Worm (Caenorhabditis elegans) whole organism, L2 larva: ENCODE measurements around the gene ttr-25.
A peak's percentile ranks its signal among the peaks of the same experiment; 100 is the strongest.

Source experiments
- C34F6.9 ChIP-seq: fragments of 150-350 bp; optimal IDR thresholded peaks from 2 replicates; lab custom pipeline; 2014; ENCODE audit warnings: missing biosample characterization, missing genetic modification characterization
- F13H6.1 ChIP-seq: sonication (generic microtip); optimal IDR thresholded peaks from 2 replicates; lab custom pipeline; 2016; ENCODE audit warnings: missing genetic modification characterization, missing compliant biosample characterization
- R02D3.7 ChIP-seq: fragments of 150-350 bp; optimal IDR thresholded peaks from 2 replicates; lab custom pipeline; 2014; ENCODE audit warnings: missing biosample characterization, missing genetic modification characterization
- Y55F3AM.14 ChIP-seq: fragments of 200-800 bp; sonication (Bioruptor generic); optimal IDR thresholded peaks from 2 replicates; lab custom pipeline; 2018; ENCODE audit warnings: mild to moderate bottlenecking, missing genetic modification characterization, missing compliant biosample characterization
- ZK546.5 ChIP-seq: sonication (generic microtip); optimal IDR thresholded peaks from 2 replicates; lab custom pipeline; 2017; ENCODE audit warnings: missing biosample characterization, missing genetic modification characterization
- alr-1 ChIP-seq: fragments of 150-350 bp; optimal IDR thresholded peaks from 2 replicates; lab custom pipeline; 2014; ENCODE audit warnings: missing biosample characterization, missing genetic modification characterization
- aly-2 ChIP-seq: fragments of 150-350 bp; optimal IDR thresholded peaks from 2 replicates; lab custom pipeline; 2014; ENCODE audit warnings: missing biosample characterization, missing genetic modification characterization
- blmp-1 ChIP-seq: sonication (generic microtip); optimal IDR thresholded peaks from 2 replicates; lab custom pipeline; 2017; ENCODE audit warnings: missing genetic modification characterization, mild to moderate bottlenecking, missing compliant biosample characterization, antibody characterized with exemption, moderate library complexity; ENCODE audit not compliant: insufficient read depth
- ceh-16 ChIP-seq: fragments of 150-350 bp; optimal IDR thresholded peaks from 2 replicates; lab custom pipeline; 2014; ENCODE audit warnings: missing biosample characterization, missing genetic modification characterization
- ceh-82 ChIP-seq: fragments of 150-350 bp; optimal IDR thresholded peaks from 2 replicates; lab custom pipeline; 2014; ENCODE audit warnings: missing biosample characterization, missing genetic modification characterization
- crh-2 ChIP-seq: sonication (generic microtip); optimal IDR thresholded peaks from 2 replicates; lab custom pipeline; 2017; ENCODE audit warnings: missing biosample characterization, missing genetic modification characterization
- egl-27 ChIP-seq: sonication (generic microtip); optimal IDR thresholded peaks from 3 replicates; lab custom pipeline; 2017; ENCODE audit warnings: missing biosample characterization, missing genetic modification reagents, missing genetic modification characterization
- elt-3 ChIP-seq: sonication (generic microtip); optimal IDR thresholded peaks from 2 replicates; lab custom pipeline; 2017; ENCODE audit warnings: missing biosample characterization, missing genetic modification characterization
- gmeb-1 ChIP-seq: fragments of 150-350 bp; optimal IDR thresholded peaks from 2 replicates; lab custom pipeline; 2014; ENCODE audit warnings: missing biosample characterization, missing genetic modification characterization
- lin-11 ChIP-seq: fragments of 150-350 bp; sonication (generic microtip); optimal IDR thresholded peaks from 2 replicates; lab custom pipeline; 2014; ENCODE audit warnings: missing biosample characterization, missing genetic modification characterization, inconsistent platforms, mixed read lengths
- lin-13 ChIP-seq: fragments of 150-350 bp; optimal IDR thresholded peaks from 2 replicates; lab custom pipeline; 2014; ENCODE audit warnings: missing biosample characterization, missing genetic modification reagents, missing genetic modification characterization
- lin-39 ChIP-seq: fragments of 150-350 bp; optimal IDR thresholded peaks from 2 replicates; lab custom pipeline; 2014; ENCODE audit warnings: missing biosample characterization, missing genetic modification reagents, missing genetic modification characterization
- lsy-2 ChIP-seq, 2 experiments: fragments of 150-350 bp in 1 of 2; sonication (generic microtip) in 1 of 2; optimal IDR thresholded peaks; 2 replicates each; lab custom pipeline; 2014 to 2017; ENCODE audit warnings: missing biosample characterization in 2 of 2, missing genetic modification characterization in 2 of 2
- mab-5 ChIP-seq: fragments of 150-350 bp; optimal IDR thresholded peaks from 2 replicates; lab custom pipeline; 2014; ENCODE audit warnings: missing biosample characterization, missing genetic modification characterization
- mbf-1 ChIP-seq: sonication (generic microtip); optimal IDR thresholded peaks from 2 replicates; lab custom pipeline; 2017; ENCODE audit warnings: missing biosample characterization, missing genetic modification characterization
- mdl-1 ChIP-seq, 2 experiments: fragments of 150-350 bp in 1 of 2; sonication (generic microtip) in 1 of 2; optimal IDR thresholded peaks; 2 replicates each; lab custom pipeline; 2017; ENCODE audit warnings: missing biosample characterization in 2 of 2, missing genetic modification characterization in 2 of 2
- nhr-10 ChIP-seq: sonication (generic microtip); optimal IDR thresholded peaks from 2 replicates; lab custom pipeline; 2017; ENCODE audit warnings: missing biosample characterization, missing genetic modification characterization
- nhr-11 ChIP-seq: fragments of 150-350 bp; optimal IDR thresholded peaks from 2 replicates; lab custom pipeline; 2014; ENCODE audit warnings: missing biosample characterization, missing genetic modification characterization
- nhr-129 ChIP-seq: fragments of 150-350 bp; optimal IDR thresholded peaks from 2 replicates; lab custom pipeline; 2014; ENCODE audit warnings: missing biosample characterization, missing genetic modification characterization
- nhr-23 ChIP-seq: fragments of 150-350 bp; optimal IDR thresholded peaks from 2 replicates; lab custom pipeline; 2014; ENCODE audit warnings: missing biosample characterization, missing genetic modification reagents, missing genetic modification characterization
- nhr-25 ChIP-seq: fragments of 150-350 bp; sonication (generic microtip); optimal IDR thresholded peaks from 3 replicates; lab custom pipeline; 2014; ENCODE audit warnings: missing biosample characterization, missing genetic modification characterization
- peb-1 ChIP-seq: fragments of 150-350 bp; optimal IDR thresholded peaks from 2 replicates; lab custom pipeline; 2014; ENCODE audit warnings: missing biosample characterization, missing genetic modification characterization
- sma-3 ChIP-seq: sonication (generic microtip); optimal IDR thresholded peaks from 2 replicates; lab custom pipeline; 2016; ENCODE audit warnings: missing genetic modification reagents, missing genetic modification characterization, missing compliant biosample characterization
- sma-9 ChIP-seq, 2 experiments: fragments of 150-350 bp in 1 of 2; sonication (generic microtip) in 1 of 2; optimal IDR thresholded peaks; 2 replicates each; lab custom pipeline; 2014 to 2016; ENCODE audit warnings: missing genetic modification characterization in 2 of 2, mild to moderate bottlenecking in 1 of 2, missing biosample characterization in 1 of 2, missing compliant biosample characterization in 1 of 2, missing genetic modification reagents in 1 of 2, moderate library complexity in 1 of 2
- snpc-4 ChIP-seq: fragments of 150-350 bp; optimal IDR thresholded peaks from 2 replicates; lab custom pipeline; 2014; ENCODE audit warnings: missing biosample characterization, missing genetic modification characterization
- unc-39 ChIP-seq: fragments of 150-350 bp; optimal IDR thresholded peaks from 2 replicates; lab custom pipeline; 2014; ENCODE audit warnings: missing biosample characterization, missing genetic modification characterization
- unc-55 ChIP-seq: fragments of 150-350 bp; sonication (generic microtip); optimal IDR thresholded peaks from 3 replicates; lab custom pipeline; 2014; ENCODE audit warnings: missing biosample characterization, missing genetic modification reagents, missing genetic modification characterization
- unc-62 ChIP-seq: fragments of 150-350 bp; optimal IDR thresholded peaks from 2 replicates; lab custom pipeline; 2014; ENCODE audit warnings: missing biosample characterization, missing genetic modification reagents, missing genetic modification characterization
- ztf-1 ChIP-seq: fragments of 200-800 bp; sonication (Bioruptor generic); conservative IDR thresholded peaks from 2 replicates; pipeline ENCODE4 v1.3.6; 2022; ENCODE audit warnings: missing genetic modification characterization, missing compliant biosample characterization
- ztf-11 ChIP-seq: sonication (generic microtip); optimal IDR thresholded peaks from 2 replicates; lab custom pipeline; 2017; ENCODE audit warnings: missing biosample characterization, missing genetic modification characterization
- ztf-4 ChIP-seq: fragments of 150-350 bp; optimal IDR thresholded peaks from 2 replicates; lab custom pipeline; 2014; ENCODE audit warnings: missing biosample characterization, missing genetic modification characterization

Gene ttr-25

DNA sequence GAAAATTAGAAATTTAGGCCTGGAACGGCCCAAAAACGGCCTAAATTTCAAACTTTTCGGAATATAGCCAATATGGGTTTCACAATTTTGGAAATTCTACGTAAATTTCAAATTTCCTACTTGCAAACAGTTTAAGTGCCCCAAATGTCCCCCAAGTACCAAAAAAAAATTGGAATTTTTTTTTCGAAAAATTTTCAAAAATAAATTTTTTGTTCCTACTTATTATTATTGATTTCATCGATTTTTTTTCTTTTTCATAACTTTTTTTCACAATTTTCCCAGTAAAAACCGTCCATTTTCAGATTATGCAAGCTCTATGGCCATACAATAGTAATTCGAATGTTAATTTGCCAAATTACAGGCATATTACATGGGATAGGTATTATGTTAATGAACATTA lies 15.0 kb downstream of the ttr-25 start, which contains the start of gene Y51A2D.21:
TSS of gene Y51A2D.21 (plus strand) at position 301 of the 400 bp plus-strand sequence.
- TF ChIP-seq nhr-25 (no peak), nhr-23 (tag; lab: Kevin White, UChicago) (no peak), unc-55 (GFP tag; lab: Kevin White, UChicago) (no peak), mdl-1 (tag; optimal IDR thresholded peaks at IDR 0.05; lab: Kevin White, UChicago) (no peak), ZK546.5 (tag; lab: Kevin White, UChicago) (no peak), mbf-1 (no peak), Y55F3AM.14 (GFP tag; lab: Kevin White, UChicago) (no peak), lin-39 (no peak), gmeb-1 (no peak)

DNA sequence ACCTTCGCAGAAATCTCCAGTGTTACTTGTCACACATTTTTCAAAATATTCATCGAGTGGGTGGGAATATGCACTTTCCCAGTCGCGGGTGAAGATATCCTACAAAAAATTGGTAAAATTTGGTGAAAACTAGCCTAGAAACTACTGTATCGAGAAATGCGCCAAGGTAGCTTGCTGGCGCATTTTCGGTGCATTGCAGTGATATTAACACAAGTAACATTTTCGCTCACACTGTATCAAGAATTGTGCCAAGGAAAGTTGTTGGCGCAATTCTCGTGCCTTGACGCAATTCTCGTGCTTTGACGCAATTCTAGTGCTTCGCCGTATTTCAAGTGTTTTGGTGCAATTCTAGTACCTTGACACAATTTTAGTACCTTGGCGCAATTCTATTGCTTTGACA lies 16.7 kb downstream of the ttr-25 start:
- no peak for TF ChIP-seq egl-27 (tag; lab: Kevin White, UChicago)
- TF ChIP-seq nhr-25: peak; percentile 63
- no peak for TF ChIP-seq lin-11 (tag; lab: Kevin White, UChicago)
- TF ChIP-seq ztf-1: 0 out of 2 replicates have a peak, but pooled peaks have one; percentile 16
- no peak for TF ChIP-seq unc-62
- no peak for TF ChIP-seq nhr-23 (tag; lab: Kevin White, UChicago)
- no peak for TF ChIP-seq gmeb-1
- no peak for TF ChIP-seq sma-9 (GFP tag; optimal IDR thresholded peaks at IDR 0.05; lab: Kevin White, UChicago)
- TF ChIP-seq sma-9 (tag; optimal IDR thresholded peaks at IDR 0.05; lab: Kevin White, UChicago): no peak
- no peak for TF ChIP-seq sma-3
- TF ChIP-seq R02D3.7 (tag; lab: Kevin White, UChicago): no peak
- TF ChIP-seq lsy-2 (tag; optimal IDR thresholded peaks at IDR 0.05; lab: Kevin White, UChicago): peak; percentile 26 to 32
- peak; percentile 54 for TF ChIP-seq lin-13
- no peak for TF ChIP-seq mab-5
- no peak for TF ChIP-seq C34F6.9
- no peak for TF ChIP-seq nhr-129 (tag; lab: Kevin White, UChicago)
- TF ChIP-seq ZK546.5 (tag; lab: Kevin White, UChicago): no peak
- TF ChIP-seq nhr-11 (tag; lab: Kevin White, UChicago): no peak
- TF ChIP-seq aly-2 (tag; lab: Kevin White, UChicago): no peak
- TF ChIP-seq crh-2: no peak
- TF ChIP-seq ztf-11 (tag; lab: Kevin White, UChicago): no peak
- TF ChIP-seq nhr-10: no peak
- TF ChIP-seq snpc-4 (tag; lab: Kevin White, UChicago): no peak
- no peak for TF ChIP-seq ceh-82
- no peak for TF ChIP-seq alr-1 (tag; lab: Kevin White, UChicago)
- TF ChIP-seq peb-1 (tag; lab: Kevin White, UChicago): no peak
- TF ChIP-seq unc-39 (tag; lab: Kevin White, UChicago): no peak
- TF ChIP-seq elt-3: no peak
- TF ChIP-seq ztf-4 (tag; lab: Kevin White, UChicago): no peak
- no peak for TF ChIP-seq F13H6.1 (tag; lab: Kevin White, UChicago)
- TF ChIP-seq ceh-16 (tag; lab: Kevin White, UChicago): no peak
- TF ChIP-seq Y55F3AM.14 (GFP tag; lab: Kevin White, UChicago): peak; percentile 60
- TF ChIP-seq, all 48 proteins: peak for 5

DNA sequence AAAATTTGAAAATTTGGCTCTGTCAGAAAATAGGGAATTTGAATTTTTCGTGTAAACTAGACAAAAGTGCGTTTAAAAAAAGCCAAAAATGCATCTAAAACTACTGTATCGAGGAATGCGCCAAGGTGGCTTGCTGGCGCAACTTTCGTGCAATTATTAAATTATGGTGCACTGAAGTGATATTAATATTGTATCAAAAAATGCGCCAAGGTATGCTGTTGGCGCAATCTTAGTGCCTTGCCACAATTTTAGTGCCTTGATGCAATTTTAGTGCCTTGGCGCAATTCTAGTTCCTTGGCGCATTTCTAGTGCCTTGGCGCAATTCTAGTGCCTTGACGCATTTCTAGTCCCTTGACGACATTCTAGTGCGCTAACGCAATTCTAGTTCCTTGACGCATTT lies 18.6 kb downstream of the ttr-25 start:
- TF ChIP-seq C34F6.9: no peak
- TF ChIP-seq lsy-2 (tag; optimal IDR thresholded peaks at IDR 0.05; lab: Kevin White, UChicago): no peak

DNA sequence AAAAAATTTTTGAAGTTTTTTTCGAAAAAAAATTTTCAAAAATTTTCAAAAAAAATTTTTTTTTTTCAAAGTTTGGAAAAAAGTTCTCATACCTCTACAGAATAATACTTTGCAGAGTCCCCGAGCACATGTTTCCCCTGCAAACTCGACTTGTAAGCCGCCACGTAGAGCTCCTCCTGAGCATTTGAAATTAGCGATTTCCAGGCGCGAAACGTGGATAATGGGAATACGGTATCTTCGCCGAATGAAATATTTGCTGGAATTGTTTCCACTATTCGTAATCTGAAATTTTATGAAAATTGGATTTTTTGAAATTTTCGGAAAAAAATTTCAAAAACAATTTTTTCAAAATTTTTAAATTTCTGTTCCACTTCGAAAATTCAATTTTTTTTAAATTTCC lies 19.6 kb downstream of the ttr-25 start:
- TF ChIP-seq nhr-25 (no peak), F13H6.1 (tag; lab: Kevin White, UChicago) (no peak), lsy-2 (tag; optimal IDR thresholded peaks at IDR 0.05; lab: Kevin White, UChicago) (no peak), nhr-10 (no peak), peb-1 (tag; lab: Kevin White, UChicago) (no peak), aly-2 (tag; lab: Kevin White, UChicago) (no peak), lin-13 (no peak), sma-9 (GFP tag; optimal IDR thresholded peaks at IDR 0.05; lab: Kevin White, UChicago) (no peak), sma-9 (tag; optimal IDR thresholded peaks at IDR 0.05; lab: Kevin White, UChicago) (no peak), ztf-4 (tag; lab: Kevin White, UChicago) (no peak), ceh-82 (no peak), blmp-1 (tag; lab: Kevin White, UChicago) (no peak), gmeb-1 (no peak)
